Worm (Caenorhabditis elegans) whole organism, L2 larva: ENCODE data around the gene CD4.8.

ENCODE experiments used
- C34F6.9 ChIP-seq: fragments of 150-350 bp; optimal IDR thresholded peaks from 2 replicates; lab custom pipeline; 2014; ENCODE audit warnings: missing biosample characterization, missing genetic modification characterization
- F13H6.1 ChIP-seq: sonication (generic microtip); optimal IDR thresholded peaks from 2 replicates; lab custom pipeline; 2016; ENCODE audit warnings: missing genetic modification characterization, missing compliant biosample characterization
- R02D3.7 ChIP-seq: fragments of 150-350 bp; optimal IDR thresholded peaks from 2 replicates; lab custom pipeline; 2014; ENCODE audit warnings: missing biosample characterization, missing genetic modification characterization
- Y55F3AM.14 ChIP-seq: fragments of 200-800 bp; sonication (Bioruptor generic); optimal IDR thresholded peaks from 2 replicates; lab custom pipeline; 2018; ENCODE audit warnings: mild to moderate bottlenecking, missing genetic modification characterization, missing compliant biosample characterization
- aly-2 ChIP-seq: fragments of 150-350 bp; optimal IDR thresholded peaks from 2 replicates; lab custom pipeline; 2014; ENCODE audit warnings: missing biosample characterization, missing genetic modification characterization
- ama-1 ChIP-seq: fragments of 150-350 bp; optimal IDR thresholded peaks from 2 replicates; lab custom pipeline; 2018; ENCODE audit warnings: inconsistent platforms
- ceh-16 ChIP-seq: fragments of 150-350 bp; optimal IDR thresholded peaks from 2 replicates; lab custom pipeline; 2014; ENCODE audit warnings: missing biosample characterization, missing genetic modification characterization
- ceh-82 ChIP-seq: fragments of 150-350 bp; optimal IDR thresholded peaks from 2 replicates; lab custom pipeline; 2014; ENCODE audit warnings: missing biosample characterization, missing genetic modification characterization
- crh-2 ChIP-seq: sonication (generic microtip); optimal IDR thresholded peaks from 2 replicates; lab custom pipeline; 2017; ENCODE audit warnings: missing biosample characterization, missing genetic modification characterization
- dmd-4 ChIP-seq: sonication (generic microtip); optimal IDR thresholded peaks from 2 replicates; lab custom pipeline; 2017; ENCODE audit warnings: missing biosample characterization, missing genetic modification characterization
- egl-27 ChIP-seq: sonication (generic microtip); optimal IDR thresholded peaks from 3 replicates; lab custom pipeline; 2017; ENCODE audit warnings: missing biosample characterization, missing genetic modification reagents, missing genetic modification characterization
- elt-1 ChIP-seq: fragments of 150-350 bp; optimal IDR thresholded peaks from 2 replicates; lab custom pipeline; 2014; ENCODE audit warnings: missing biosample characterization, missing genetic modification characterization
- elt-3 ChIP-seq: sonication (generic microtip); optimal IDR thresholded peaks from 2 replicates; lab custom pipeline; 2017; ENCODE audit warnings: missing biosample characterization, missing genetic modification characterization
- gmeb-1 ChIP-seq: fragments of 150-350 bp; optimal IDR thresholded peaks from 2 replicates; lab custom pipeline; 2014; ENCODE audit warnings: missing biosample characterization, missing genetic modification characterization
- lin-13 ChIP-seq: fragments of 150-350 bp; optimal IDR thresholded peaks from 2 replicates; lab custom pipeline; 2014; ENCODE audit warnings: missing biosample characterization, missing genetic modification reagents, missing genetic modification characterization
- lsy-2 ChIP-seq, 2 experiments: fragments of 150-350 bp in 1 of 2; sonication (generic microtip) in 1 of 2; optimal IDR thresholded peaks; 2 replicates each; lab custom pipeline; 2014 to 2017; ENCODE audit warnings: missing biosample characterization in 2 of 2, missing genetic modification characterization in 2 of 2
- mab-5 ChIP-seq: fragments of 150-350 bp; optimal IDR thresholded peaks from 2 replicates; lab custom pipeline; 2014; ENCODE audit warnings: missing biosample characterization, missing genetic modification characterization
- mbf-1 ChIP-seq: sonication (generic microtip); optimal IDR thresholded peaks from 2 replicates; lab custom pipeline; 2017; ENCODE audit warnings: missing biosample characterization, missing genetic modification characterization
- mdl-1 ChIP-seq, 2 experiments: fragments of 150-350 bp in 1 of 2; sonication (generic microtip) in 1 of 2; optimal IDR thresholded peaks; 2 replicates each; lab custom pipeline; 2017; ENCODE audit warnings: missing biosample characterization in 2 of 2, missing genetic modification characterization in 2 of 2
- nhr-10 ChIP-seq: sonication (generic microtip); optimal IDR thresholded peaks from 2 replicates; lab custom pipeline; 2017; ENCODE audit warnings: missing biosample characterization, missing genetic modification characterization
- nhr-11 ChIP-seq: fragments of 150-350 bp; optimal IDR thresholded peaks from 2 replicates; lab custom pipeline; 2014; ENCODE audit warnings: missing biosample characterization, missing genetic modification characterization
- nhr-12 ChIP-seq: fragments of 150-350 bp; optimal IDR thresholded peaks from 2 replicates; lab custom pipeline; 2014; ENCODE audit warnings: missing biosample characterization, missing genetic modification characterization
- nhr-129 ChIP-seq: fragments of 150-350 bp; optimal IDR thresholded peaks from 2 replicates; lab custom pipeline; 2014; ENCODE audit warnings: missing biosample characterization, missing genetic modification characterization
- nhr-21 ChIP-seq: fragments of 150-350 bp; optimal IDR thresholded peaks from 2 replicates; lab custom pipeline; 2014; ENCODE audit warnings: missing biosample characterization, missing genetic modification characterization
- nhr-23 ChIP-seq: fragments of 150-350 bp; optimal IDR thresholded peaks from 2 replicates; lab custom pipeline; 2014; ENCODE audit warnings: missing biosample characterization, missing genetic modification reagents, missing genetic modification characterization
- nhr-237 ChIP-seq: fragments of 150-350 bp; optimal IDR thresholded peaks from 2 replicates; lab custom pipeline; 2014; ENCODE audit warnings: missing biosample characterization, missing genetic modification characterization
- nhr-6 ChIP-seq: fragments of 150-350 bp; optimal IDR thresholded peaks from 2 replicates; lab custom pipeline; 2014; ENCODE audit warnings: missing biosample characterization, missing genetic modification characterization
- nhr-77 ChIP-seq: fragments of 150-350 bp; optimal IDR thresholded peaks from 2 replicates; lab custom pipeline; 2014; ENCODE audit warnings: missing biosample characterization, missing genetic modification characterization
- peb-1 ChIP-seq: fragments of 150-350 bp; optimal IDR thresholded peaks from 2 replicates; lab custom pipeline; 2014; ENCODE audit warnings: missing biosample characterization, missing genetic modification characterization
- skn-1 ChIP-seq: sonication (generic microtip); optimal IDR thresholded peaks from 2 replicates; lab custom pipeline; 2017; ENCODE audit warnings: missing biosample characterization, missing genetic modification characterization
- sma-3 ChIP-seq: sonication (generic microtip); optimal IDR thresholded peaks from 2 replicates; lab custom pipeline; 2016; ENCODE audit warnings: missing genetic modification reagents, missing genetic modification characterization, missing compliant biosample characterization
- sma-9 ChIP-seq, 2 experiments: fragments of 150-350 bp in 1 of 2; sonication (generic microtip) in 1 of 2; optimal IDR thresholded peaks; 2 replicates each; lab custom pipeline; 2014 to 2016; ENCODE audit warnings: missing genetic modification characterization in 2 of 2, mild to moderate bottlenecking in 1 of 2, missing biosample characterization in 1 of 2, missing compliant biosample characterization in 1 of 2, missing genetic modification reagents in 1 of 2, moderate library complexity in 1 of 2
- snpc-4 ChIP-seq: fragments of 150-350 bp; optimal IDR thresholded peaks from 2 replicates; lab custom pipeline; 2014; ENCODE audit warnings: missing biosample characterization, missing genetic modification characterization
- unc-55 ChIP-seq: fragments of 150-350 bp; sonication (generic microtip); optimal IDR thresholded peaks from 3 replicates; lab custom pipeline; 2014; ENCODE audit warnings: missing biosample characterization, missing genetic modification reagents, missing genetic modification characterization
- ztf-1 ChIP-seq: fragments of 200-800 bp; sonication (Bioruptor generic); conservative IDR thresholded peaks from 2 replicates; pipeline ENCODE4 v1.3.6; 2022; ENCODE audit warnings: missing genetic modification characterization, missing compliant biosample characterization

Gene CD4.8

ce11 chrV:5591887-5592286 lies 9.3 kb downstream of the CD4.8 start:
- TF ChIP-seq nhr-237 (tag; lab: Kevin White, UChicago) (no peak), dmd-4 (tag; lab: Kevin White, UChicago) (no peak), lsy-2 (tag; optimal IDR thresholded peaks at IDR 0.05; lab: Kevin White, UChicago) (no peak), nhr-77 (tag; lab: Kevin White, UChicago) (no peak), sma-9 (GFP tag; optimal IDR thresholded peaks at IDR 0.05; lab: Kevin White, UChicago) (no peak), sma-9 (tag; optimal IDR thresholded peaks at IDR 0.05; lab: Kevin White, UChicago) (no peak)

- TF ChIP-seq nhr-10 (tag; lab: Kevin White, UChicago), result no peak
- TF ChIP-seq ztf-1, result no peak
- TF ChIP-seq sma-9 (GFP tag; optimal IDR thresholded peaks at IDR 0.05; lab: Kevin White, UChicago), result no peak
- TF ChIP-seq sma-9 (tag; optimal IDR thresholded peaks at IDR 0.05; lab: Kevin White, UChicago), result no peak
- no peak for TF ChIP-seq dmd-4 (tag; lab: Kevin White, UChicago)
- TF ChIP-seq nhr-77 (tag; lab: Kevin White, UChicago), result no peak
- TF ChIP-seq ceh-16 (tag; lab: Kevin White, UChicago), result no peak
- TF ChIP-seq lsy-2 (tag; optimal IDR thresholded peaks at IDR 0.05; lab: Kevin White, UChicago), result no peak
Observed at ce11 chrV:5587955-5588354, 13.2 kb downstream of the CD4.8 start.

ce11 chrV:5587042-5587441 lies 14.1 kb downstream of the CD4.8 start:
- TF ChIP-seq snpc-4 (tag; lab: Kevin White, UChicago), result peak; percentile 95
- no peak for TF ChIP-seq skn-1 (tag; lab: Kevin White, UChicago)
- peak; percentile 90 for TF ChIP-seq nhr-129 (tag; lab: Kevin White, UChicago)
- TF ChIP-seq crh-2 (tag; lab: Kevin White, UChicago), result no peak
- no peak for TF ChIP-seq C34F6.9
- TF ChIP-seq nhr-12, result no peak
- TF ChIP-seq elt-3 (tag; lab: Kevin White, UChicago), result no peak
- no peak for TF ChIP-seq sma-9 (GFP tag; optimal IDR thresholded peaks at IDR 0.05; lab: Kevin White, UChicago)
- TF ChIP-seq sma-9 (tag; optimal IDR thresholded peaks at IDR 0.05; lab: Kevin White, UChicago), result no peak
- TF ChIP-seq lsy-2 (tag; optimal IDR thresholded peaks at IDR 0.05; lab: Kevin White, UChicago), result peak in 1 of 2 experiments; percentile 24
- peak; percentile 6 for TF ChIP-seq nhr-21 (tag; lab: Kevin White, UChicago)

- TF ChIP-seq mdl-1 (tag; optimal IDR thresholded peaks at IDR 0.05; lab: Kevin White, UChicago), result no peak
- TF ChIP-seq sma-3, result no peak
- no peak for TF ChIP-seq Y55F3AM.14 (GFP tag; lab: Kevin White, UChicago)
- no peak for TF ChIP-seq mab-5 (tag; lab: Kevin White, UChicago)
- TF ChIP-seq R02D3.7, result no peak
- no peak for TF ChIP-seq F13H6.1 (tag; lab: Kevin White, UChicago)
- TF ChIP-seq nhr-23, result no peak
Observed at ce11 chrV:5584833-5585232, 16.3 kb downstream of the CD4.8 start, which contains the start of gene CD4.11. Gene CD4.11 (plus strand): TSS chrV:5585133.

ce11 chrV:5584293-5584776 lies 16.8 kb downstream of the CD4.8 start, which contains the start of gene pas-6:
Gene pas-6 (minus strand): TSS chrV:5584343.
- TF ChIP-seq nhr-129 (tag; lab: Kevin White, UChicago) (peak; percentile 62), lin-13 (no peak), gmeb-1 (tag; lab: Kevin White, UChicago) (peak; percentile 2), Y55F3AM.14 (GFP tag; lab: Kevin White, UChicago) (no peak), crh-2 (tag; lab: Kevin White, UChicago) (peak; percentile 1), lsy-2 (tag; optimal IDR thresholded peaks at IDR 0.05; lab: Kevin White, UChicago) (peak; percentile 88 to 98), nhr-237 (tag; lab: Kevin White, UChicago) (no peak), nhr-6 (tag; lab: Kevin White, UChicago) (no peak), snpc-4 (tag; lab: Kevin White, UChicago) (no peak), nhr-23 (no peak), peb-1 (tag; lab: Kevin White, UChicago) (no peak), ceh-16 (tag; lab: Kevin White, UChicago) (no peak), ama-1 (lab: Kevin White, UChicago) (no peak), elt-3 (tag; lab: Kevin White, UChicago) (no peak), mab-5 (tag; lab: Kevin White, UChicago) (no peak), mdl-1 (tag; optimal IDR thresholded peaks at IDR 0.05; lab: Kevin White, UChicago) (no peak), nhr-10 (tag; lab: Kevin White, UChicago) (no peak), sma-3 (no peak), F13H6.1 (tag; lab: Kevin White, UChicago) (no peak), elt-1 (tag; lab: Kevin White, UChicago) (no peak), aly-2 (tag; lab: Kevin White, UChicago) (no peak), ceh-82 (tag; lab: Kevin White, UChicago) (no peak), nhr-12 (no peak), skn-1 (tag; lab: Kevin White, UChicago) (peak; percentile 64), R02D3.7 (no peak), unc-55 (GFP tag; lab: Kevin White, UChicago) (peak; percentile 62), egl-27 (tag; lab: Kevin White, UChicago) (no peak), mbf-1 (tag; lab: Kevin White, UChicago) (no peak), nhr-11 (tag; lab: Kevin White, UChicago) (no peak), C34F6.9 (peak; percentile 49)
